Fruit fly (Drosophila melanogaster) whole organism, embryonic: ENCODE measurements around the gene CG4942.
A peak's percentile ranks its signal among the peaks of the same experiment; 100 is the strongest.

ENCODE experiments used
- Adf1 ChIP-seq: fragments of 200-800 bp; sonication (Bioruptor generic); IDR thresholded peaks from 2 replicates; pipeline ENCODE4 v1.3.6; 2022; ENCODE audit warnings: missing biosample characterization, missing genetic modification characterization
- Aef1 ChIP-seq: fragments of 200-800 bp; sonication (Bioruptor generic); IDR thresholded peaks from 3 replicates; pipeline ENCODE4 v1.3.6; 2022; ENCODE audit warnings: missing biosample characterization, missing genetic modification characterization
- Atf3 ChIP-seq: fragments of 200-800 bp; sonication (Bioruptor generic); optimal IDR thresholded peaks from 3 replicates; lab custom pipeline; 2016; ENCODE audit warnings: missing biosample characterization, missing genetic modification characterization
- Bdp1 ChIP-seq: fragments of 200-800 bp; sonication (Bioruptor generic); optimal IDR thresholded peaks from 3 replicates; lab custom pipeline; 2016; ENCODE audit warnings: missing biosample characterization, missing genetic modification characterization
- Blimp-1 ChIP-seq: fragments of 200-800 bp; sonication (Bioruptor generic); optimal IDR thresholded peaks from 3 replicates; lab custom pipeline; 2018; ENCODE audit warnings: missing biosample characterization, missing genetic modification characterization, mild to moderate bottlenecking, moderate library complexity, missing genetic modification reagents
- C15 ChIP-seq: fragments of 200-800 bp; sonication (Bioruptor generic); IDR thresholded peaks from 3 replicates; pipeline ENCODE4 v1.3.6; 2022; ENCODE audit warnings: missing biosample characterization, missing genetic modification characterization
- CG10209 ChIP-seq: fragments of 200-800 bp; sonication (Bioruptor generic); optimal IDR thresholded peaks from 3 replicates; lab custom pipeline; 2017; ENCODE audit warnings: missing biosample characterization, mild to moderate bottlenecking, missing genetic modification characterization, missing genetic modification reagents
- CG10366 ChIP-seq: fragments of 200-800 bp; sonication (Bioruptor generic); IDR thresholded peaks from 2 replicates; pipeline ENCODE4 v1.3.6; 2022; ENCODE audit warnings: missing biosample characterization, missing genetic modification characterization
- CG11093 ChIP-seq: fragments of 200-800 bp; sonication (Bioruptor generic); IDR thresholded peaks from 3 replicates; pipeline ENCODE4 v1.3.6; 2022; ENCODE audit warnings: missing biosample characterization, missing genetic modification characterization
- CG11398 ChIP-seq: fragments of 200-800 bp; sonication (Bioruptor generic); optimal IDR thresholded peaks from 2 replicates; lab custom pipeline; 2016; ENCODE audit warnings: missing biosample characterization, missing genetic modification characterization
- CG12104 ChIP-seq: fragments of 200-800 bp; sonication (Bioruptor generic); optimal IDR thresholded peaks from 3 replicates; lab custom pipeline; 2016; ENCODE audit warnings: missing biosample characterization, missing genetic modification characterization
- CG14710 ChIP-seq: fragments of 200-800 bp; sonication (Bioruptor generic); optimal IDR thresholded peaks from 3 replicates; lab custom pipeline; 2019; ENCODE audit warnings: missing biosample characterization, mild to moderate bottlenecking, missing genetic modification characterization, moderate library complexity
- CG15514 ChIP-seq: fragments of 200-800 bp; sonication (Bioruptor generic); optimal IDR thresholded peaks from 3 replicates; lab custom pipeline; 2017; ENCODE audit warnings: missing biosample characterization, missing genetic modification characterization, mild to moderate bottlenecking, moderate library complexity, missing genetic modification reagents
- CG15601 ChIP-seq: fragments of 200-800 bp; sonication (Bioruptor generic); optimal IDR thresholded peaks from 3 replicates; lab custom pipeline; 2019; ENCODE audit warnings: missing biosample characterization, mild to moderate bottlenecking, missing genetic modification characterization, moderate library complexity
- CG18262 ChIP-seq: fragments of 200-800 bp; optimal IDR thresholded peaks from 3 replicates; lab custom pipeline; 2019; ENCODE audit warnings: missing biosample characterization, mild to moderate bottlenecking, missing genetic modification characterization, moderate library complexity
- CG32532 ChIP-seq: fragments of 200-800 bp; sonication (Bioruptor generic); IDR thresholded peaks from 2 replicates; pipeline ENCODE4 v1.3.6; 2022; ENCODE audit warnings: missing biosample characterization, missing genetic modification characterization
- CG4282 ChIP-seq: fragments of 200-800 bp; sonication (Bioruptor generic); optimal IDR thresholded peaks from 2 replicates; lab custom pipeline; 2016; ENCODE audit warnings: missing biosample characterization, missing genetic modification characterization
- CG6254 ChIP-seq: fragments of 200-800 bp; sonication (Bioruptor generic); optimal IDR thresholded peaks from 3 replicates; lab custom pipeline; 2017; ENCODE audit warnings: mild to moderate bottlenecking, missing biosample characterization, missing genetic modification reagents, missing genetic modification characterization
- CG9437 ChIP-seq: fragments of 200-800 bp; sonication (Bioruptor generic); optimal IDR thresholded peaks from 2 replicates; lab custom pipeline; 2018; ENCODE audit warnings: missing biosample characterization, mild to moderate bottlenecking, missing genetic modification characterization
- CG9797 ChIP-seq: fragments of 200-800 bp; sonication (Bioruptor generic); optimal IDR thresholded peaks from 3 replicates; lab custom pipeline; 2018; ENCODE audit warnings: missing biosample characterization, mild to moderate bottlenecking, missing genetic modification characterization
- D19A ChIP-seq: fragments of 200-800 bp; optimal IDR thresholded peaks from 3 replicates; lab custom pipeline; 2019; ENCODE audit warnings: missing biosample characterization, mild to moderate bottlenecking, missing genetic modification characterization, moderate library complexity
- Dp ChIP-seq: fragments of 200-800 bp; sonication (Bioruptor generic); optimal IDR thresholded peaks from 2 replicates; lab custom pipeline; 2018; ENCODE audit warnings: missing biosample characterization, mild to moderate bottlenecking, missing genetic modification characterization, moderate library complexity
- Dref ChIP-seq: fragments of 200-800 bp; sonication (Bioruptor generic); IDR thresholded peaks from 2 replicates; pipeline ENCODE4 v1.3.6; 2022; ENCODE audit warnings: missing biosample characterization, missing genetic modification characterization
- Ets97D ChIP-seq: fragments of 200-800 bp; sonication (Bioruptor generic); optimal IDR thresholded peaks from 3 replicates; lab custom pipeline; 2016; ENCODE audit warnings: missing biosample characterization, missing genetic modification characterization
- HLHmδ ChIP-seq: fragments of 200-800 bp; sonication (Bioruptor generic); optimal IDR thresholded peaks from 2 replicates; lab custom pipeline; 2018; ENCODE audit warnings: missing biosample characterization, mild to moderate bottlenecking, missing genetic modification characterization, moderate library complexity
- Hsf ChIP-seq: fragments of 200-800 bp; sonication (Bioruptor generic); optimal IDR thresholded peaks from 3 replicates; lab custom pipeline; 2016; ENCODE audit warnings: missing biosample characterization, missing genetic modification characterization
- Max ChIP-seq: fragments of 200-800 bp; sonication (Bioruptor generic); optimal IDR thresholded peaks from 2 replicates; lab custom pipeline; 2016; ENCODE audit warnings: missing biosample characterization, mild to moderate bottlenecking, missing genetic modification characterization
- NFAT ChIP-seq: fragments of 200-800 bp; sonication (Bioruptor generic); IDR thresholded peaks from 2 replicates; pipeline ENCODE4 v1.3.6; 2022; ENCODE audit warnings: missing biosample characterization, missing genetic modification characterization
- NK7.1 ChIP-seq: fragments of 200-800 bp; sonication (Bioruptor generic); optimal IDR thresholded peaks from 3 replicates; lab custom pipeline; 2016; ENCODE audit warnings: missing biosample characterization, missing genetic modification characterization
- Nf-YA ChIP-seq: fragments of 200-800 bp; sonication (Bioruptor generic); IDR thresholded peaks from 2 replicates; pipeline ENCODE4 v1.3.6; 2022; ENCODE audit warnings: missing biosample characterization, missing genetic modification characterization
- NfI ChIP-seq: fragments of 200-800 bp; sonication (Bioruptor generic); optimal IDR thresholded peaks from 3 replicates; lab custom pipeline; 2018; ENCODE audit warnings: missing biosample characterization, mild to moderate bottlenecking, missing genetic modification characterization, moderate library complexity
- Sry-β ChIP-seq: fragments of 200-800 bp; sonication (Bioruptor generic); optimal IDR thresholded peaks from 2 replicates; lab custom pipeline; 2018; ENCODE audit warnings: missing biosample characterization, mild to moderate bottlenecking, missing genetic modification characterization, moderate library complexity
- Trl ChIP-seq, 3 experiments: fragments of >200 bp in 2 of 3; fragments of 200-800 bp in 1 of 3; sonication (Bioruptor generic) in 1 of 3; optimal IDR thresholded peaks; 2 replicates in 1 of 3; 3 replicates in 2 of 3; lab custom pipeline; 2016 to 2017; ENCODE audit warnings: missing biosample characterization in 1 of 3, missing genetic modification characterization in 1 of 3
- Xrp1 ChIP-seq: fragments of 200-800 bp; sonication (Bioruptor generic); IDR thresholded peaks from 2 replicates; pipeline ENCODE4 v1.3.6; 2022; ENCODE audit warnings: missing biosample characterization, missing genetic modification characterization
- amos ChIP-seq: fragments of 200-800 bp; sonication (Bioruptor generic); IDR thresholded peaks from 2 replicates; pipeline ENCODE4 v1.3.6; 2022; ENCODE audit warnings: missing biosample characterization, missing genetic modification characterization; ENCODE audit not compliant: partially characterized antibody
- ato ChIP-seq: fragments of 200-800 bp; sonication (Bioruptor generic); IDR thresholded peaks from 2 replicates; pipeline ENCODE4 v1.3.6; 2022; ENCODE audit warnings: missing biosample characterization, missing genetic modification characterization; ENCODE audit not compliant: partially characterized antibody
- az2 ChIP-seq: fragments of 200-800 bp; sonication (Bioruptor generic); optimal IDR thresholded peaks from 3 replicates; lab custom pipeline; 2016; ENCODE audit warnings: missing biosample characterization, missing genetic modification characterization
- cad ChIP-seq: fragments of >200 bp; optimal IDR thresholded peaks from 2 replicates; lab custom pipeline; 2017; ENCODE audit warnings: missing biosample characterization, missing genetic modification characterization
- chm ChIP-seq: fragments of 200-800 bp; sonication (Bioruptor generic); IDR thresholded peaks from 2 replicates; pipeline ENCODE4 v1.3.6; 2022; ENCODE audit warnings: missing biosample characterization, missing genetic modification characterization
- dpn ChIP-seq, 2 experiments: fragments of 200-800 bp; sonication (Bioruptor generic); optimal IDR thresholded peaks; 3 replicates each; lab custom pipeline; 2016; ENCODE audit warnings: missing biosample characterization in 2 of 2, missing genetic modification characterization in 2 of 2
- ewg ChIP-seq: fragments of 200-800 bp; sonication (Bioruptor generic); optimal IDR thresholded peaks from 3 replicates; lab custom pipeline; 2017; ENCODE audit warnings: mild to moderate bottlenecking, missing biosample characterization, missing genetic modification reagents, missing genetic modification characterization
- fd102C ChIP-seq: fragments of 200-800 bp; sonication (Bioruptor generic); optimal IDR thresholded peaks from 2 replicates; lab custom pipeline; 2018; ENCODE audit warnings: missing biosample characterization, mild to moderate bottlenecking, missing genetic modification characterization, moderate library complexity
- fd3F ChIP-seq: fragments of 200-800 bp; sonication (Bioruptor generic); optimal IDR thresholded peaks from 2 replicates; lab custom pipeline; 2018; ENCODE audit warnings: missing biosample characterization, mild to moderate bottlenecking, missing genetic modification characterization, moderate library complexity
- fd64A ChIP-seq: fragments of 200-800 bp; sonication (Bioruptor generic); optimal IDR thresholded peaks from 3 replicates; lab custom pipeline; 2018; ENCODE audit warnings: missing biosample characterization, mild to moderate bottlenecking, missing genetic modification characterization
- ftz-f1 ChIP-seq: fragments of 200-800 bp; sonication (Bioruptor generic); optimal IDR thresholded peaks from 2 replicates; lab custom pipeline; 2016; ENCODE audit warnings: missing biosample characterization, missing genetic modification characterization
- gro ChIP-seq: fragments of 200-800 bp; sonication (Bioruptor generic); optimal IDR thresholded peaks from 2 replicates; lab custom pipeline; 2016; ENCODE audit warnings: missing biosample characterization, missing genetic modification characterization
- kay ChIP-seq: fragments of 200-800 bp; sonication (Bioruptor generic); optimal IDR thresholded peaks from 2 replicates; lab custom pipeline; 2016; ENCODE audit warnings: missing biosample characterization, missing genetic modification characterization
- ken ChIP-seq: fragments of 200-800 bp; sonication (Bioruptor generic); IDR thresholded peaks from 3 replicates; pipeline ENCODE4 v1.3.6; 2022; ENCODE audit warnings: missing biosample characterization, missing genetic modification characterization
- org-1 ChIP-seq: fragments of 200-800 bp; sonication (Bioruptor generic); optimal IDR thresholded peaks from 2 replicates; lab custom pipeline; 2017; ENCODE audit warnings: missing biosample characterization, missing genetic modification characterization
- sisA ChIP-seq: fragments of 200-800 bp; sonication (Bioruptor generic); IDR thresholded peaks from 2 replicates; pipeline ENCODE4 v1.3.6; 2022; ENCODE audit warnings: missing biosample characterization, missing genetic modification characterization
- vvl ChIP-seq: fragments of 200-800 bp; sonication (Bioruptor generic); IDR thresholded peaks from 2 replicates; pipeline ENCODE4 v1.3.6; 2022; ENCODE audit warnings: missing biosample characterization, missing genetic modification characterization

CG4942 gene

dm6 chr3L:9028057-9028456 is 44.8 kb upstream of the CG4942 start (continued):
- TF ChIP-seq fd3F (no peak), fd64A (no peak), Hsf (GFP tag; lab: Kevin White, UChicago) (peak; percentile 43), CG15601 (peak; percentile 44), gro (GFP tag; lab: Kevin White, UChicago) (no peak), CG9437 (GFP tag; lab: Kevin White, UChicago) (peak; percentile 3), Max (GFP tag; lab: Kevin White, UChicago) (no peak), ken (no peak), D19A (tag; lab: Kevin White, UChicago) (peak; percentile 49), Sry-β (GFP tag; lab: Kevin White, UChicago) (no peak), sisA (peak; percentile 41; the same call in 1 of the 2 replicates), dpn (GFP tag; optimal IDR thresholded peaks at IDR 0.05; lab: Kevin White, UChicago) (peak; percentile 33 to 48), fd102C (GFP tag; lab: Kevin White, UChicago) (peak; percentile 16), CG15514 (GFP tag; lab: Kevin White, UChicago) (no peak), Nf-YA (no peak), NFAT (GFP tag; lab: Robert Waterston, UW) (no peak), kay (GFP tag; lab: Kevin White, UChicago) (no peak), CG11398 (peak; percentile 8), ato (GFP tag; lab: Robert Waterston, UW) (no peak), NK7.1 (GFP tag; lab: Kevin White, UChicago) (peak; percentile 12), Dref (no peak), CG11093 (GFP tag; lab: Robert Waterston, UW) (peak; percentile 43; the same call in 1 of the 3 replicates), HLHmδ (GFP tag; lab: Kevin White, UChicago) (no peak), CG32532 (GFP tag; lab: Robert Waterston, UW) (no peak), CG4282 (GFP tag; lab: Kevin White, UChicago) (no peak), Ets97D (GFP tag; lab: Kevin White, UChicago) (no peak), chm (peak; percentile 64; the same call in 1 of the 2 replicates), ewg (peak; percentile 10), CG18262 (tag; lab: Kevin White, UChicago) (peak; percentile 62), vvl (GFP tag; lab: Robert Waterston, UW) (peak; percentile 22; the same call in 1 of the 2 replicates), Xrp1 (peak; percentile 68; the same call in 1 of the 2 replicates), ftz-f1 (GFP tag; lab: Kevin White, UChicago) (no peak), Atf3 (peak; percentile 56), CG10209 (GFP tag; lab: Kevin White, UChicago) (peak; percentile 31), Adf1 (no peak), az2 (GFP tag; lab: Kevin White, UChicago) (peak; percentile 52), Dp (GFP tag; lab: Kevin White, UChicago) (no peak), cad (GFP tag; lab: Kevin White, UChicago) (no peak), Aef1 (GFP tag; lab: Robert Waterston, UW) (no peak), Bdp1 (GFP tag; lab: Kevin White, UChicago) (peak; percentile 2), Blimp-1 (GFP tag; lab: Kevin White, UChicago) (peak; percentile 5), NfI (GFP tag; lab: Kevin White, UChicago) (no peak), C15 (no peak), CG9797 (no peak), CG10366 (GFP tag; lab: Robert Waterston, UW) (peak; percentile 15; the same call in 1 of the 2 replicates), CG6254 (GFP tag; lab: Kevin White, UChicago) (no peak), CG12104 (GFP tag; lab: Kevin White, UChicago) (no peak), amos (GFP tag; lab: Robert Waterston, UW) (no peak), CG14710 (peak; percentile 58), Trl (optimal IDR thresholded peaks at IDR 0.05; lab: Kevin White, UChicago) (no peak), Trl (GFP tag; optimal IDR thresholded peaks at IDR 0.05; lab: Kevin White, UChicago) (peak; percentile 31), org-1 (no peak)
